Worm (Caenorhabditis elegans): ENCODE measurements around the gene ephx-1.

- TF ChIP-seq K02D7.2 (tag; optimal IDR thresholded peaks at IDR 0.05): no peak
- TF ChIP-seq ama-1 (optimal IDR thresholded peaks at IDR 0.05): no peak
- no peak for TF ChIP-seq elt-2 (tag; optimal IDR thresholded peaks at IDR 0.05)
- no peak for TF ChIP-seq T23F11.4 (GFP tag; optimal IDR thresholded peaks at IDR 0.05)
- TF ChIP-seq fkh-10 (GFP tag; optimal IDR thresholded peaks at IDR 0.05): no peak
- no peak for TF ChIP-seq sox-4 (tag; optimal IDR thresholded peaks at IDR 0.05)
- no peak for TF ChIP-seq ceh-19 (GFP tag; optimal IDR thresholded peaks at IDR 0.05)
- TF ChIP-seq F13H6.1 (tag; optimal IDR thresholded peaks at IDR 0.05): no peak
- no peak for TF ChIP-seq dve-1 (tag; optimal IDR thresholded peaks at IDR 0.05)
Observed at ce11 chrII:3960276-3960675, 44.4 kb upstream of the ephx-1 start.

All from whole organism, late embryonic.